Fruit fly (Drosophila melanogaster) whole organism, pupa: ENCODE results near the gene CG32407.

Experiments
- CG12605 ChIP-seq: fragments of 200-800 bp; sonication (Bioruptor generic); IDR thresholded peaks from 2 replicates; pipeline ENCODE4 v1.3.6; 2022; ENCODE audit warnings: missing biosample characterization, missing genetic modification characterization
- CG15710 ChIP-seq: fragments of 200-800 bp; sonication (Bioruptor generic); optimal IDR thresholded peaks from 2 replicates; lab custom pipeline; 2018; ENCODE audit warnings: missing biosample characterization, mild to moderate bottlenecking, missing genetic modification characterization, moderate library complexity
- CG34367 ChIP-seq: fragments of 200-800 bp; sonication (Bioruptor generic); optimal IDR thresholded peaks from 2 replicates; lab custom pipeline; 2018; ENCODE audit warnings: missing biosample characterization, mild to moderate bottlenecking, missing genetic modification characterization
- CG8159 ChIP-seq: fragments of 200-800 bp; sonication (Bioruptor generic); optimal IDR thresholded peaks from 3 replicates; lab custom pipeline; 2018; ENCODE audit warnings: missing biosample characterization, mild to moderate bottlenecking, missing genetic modification characterization, moderate library complexity
- EcR ChIP-seq: fragments of 200-800 bp; sonication (Bioruptor generic); optimal IDR thresholded peaks from 3 replicates; lab custom pipeline; 2019; ENCODE audit warnings: missing biosample characterization, missing genetic modification characterization, mild to moderate bottlenecking, moderate library complexity, missing genetic modification reagents
- Pif1A ChIP-seq: fragments of 200-800 bp; sonication (Bioruptor generic); optimal IDR thresholded peaks from 3 replicates; lab custom pipeline; 2016; ENCODE audit warnings: missing biosample characterization, missing genetic modification characterization
- rn ChIP-seq: fragments of 200-800 bp; sonication (Bioruptor generic); IDR thresholded peaks from 2 replicates; pipeline ENCODE4 v1.3.6; 2022; ENCODE audit warnings: missing biosample characterization, missing genetic modification characterization

DNA sequence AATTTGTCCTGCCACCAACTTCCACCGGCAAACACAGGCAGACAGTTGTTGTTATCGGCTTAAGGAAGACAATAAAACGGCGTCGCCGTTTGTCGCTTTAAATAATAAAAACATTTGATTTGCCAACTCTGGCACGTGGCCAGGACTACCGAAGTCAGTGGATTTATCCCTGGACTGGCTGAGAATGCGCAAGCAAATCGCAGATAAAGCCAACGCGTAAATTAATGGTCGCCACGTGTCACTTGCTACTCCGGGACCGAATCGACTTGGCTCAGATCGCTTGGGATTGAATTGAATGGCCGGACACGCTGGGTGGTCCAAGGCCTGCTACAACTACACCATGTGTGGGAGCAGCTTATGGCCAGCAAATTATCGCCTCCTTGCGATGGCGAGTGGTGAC lies 28.8 kb upstream of the CG32407 start:
- no peak for TF ChIP-seq EcR (GFP tag; lab: Kevin White, UChicago)
- no peak for TF ChIP-seq CG34367 (tag; lab: Kevin White, UChicago)
- TF ChIP-seq rn, result no peak
- TF ChIP-seq CG15710 (tag; lab: Kevin White, UChicago), result no peak
- no peak for TF ChIP-seq Pif1A
- TF ChIP-seq CG12605 (GFP tag; lab: Robert Waterston, UW), result no peak
- no peak for TF ChIP-seq CG8159
